Worm (Caenorhabditis elegans): Measurements from ENCODE around the gene str-138.

str-138 gene

DNA sequence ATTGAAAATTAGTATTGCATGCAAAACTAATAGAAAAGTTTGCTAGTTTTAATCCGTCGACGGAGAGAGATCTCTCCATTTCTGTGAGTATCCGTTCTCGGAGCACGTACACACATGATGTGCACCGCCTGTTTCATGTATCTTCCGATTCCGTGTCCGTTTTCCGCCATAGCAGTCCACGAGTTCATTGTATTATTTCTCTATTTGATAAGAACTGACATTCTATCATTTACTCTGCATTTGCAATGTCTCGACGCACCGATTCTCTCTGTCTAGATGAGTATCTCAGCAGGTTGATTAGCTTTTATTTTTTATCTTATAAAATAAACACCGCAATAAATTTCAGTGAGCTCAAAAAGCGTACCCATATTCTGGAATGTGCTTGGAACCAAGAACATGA lies 39.5 kb upstream of the str-138 start:
- TF ChIP-seq flt-1 (GFP tag; IDR thresholded peaks at IDR 0.05), result no peak

- TF ChIP-seq ama-1 (optimal IDR thresholded peaks at IDR 0.05), result no peak
- no peak for TF ChIP-seq pes-1 (GFP tag; IDR thresholded peaks at IDR 0.05)
These were observed 38.7 kb upstream of the str-138 start for ce11 chrV:8019783-8020182.

DNA sequence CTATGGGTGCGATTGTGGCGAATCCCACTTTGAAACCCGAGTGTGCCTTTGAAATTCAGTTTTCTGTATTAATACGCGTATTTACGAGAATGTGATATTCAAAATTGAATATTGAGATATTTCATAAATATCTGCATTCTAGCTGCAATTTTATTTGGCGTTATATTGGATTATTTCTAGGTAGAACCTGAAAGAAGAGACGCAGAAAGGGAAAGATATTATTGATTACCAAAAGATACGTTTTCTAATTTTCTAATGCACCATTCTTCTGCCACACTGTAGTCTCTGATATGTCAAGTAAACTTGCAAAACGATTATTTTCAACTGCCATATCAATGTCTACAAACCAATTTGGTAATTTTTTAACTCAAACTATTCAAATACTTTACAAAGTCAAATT lies 36.4 kb upstream of the str-138 start, which contains the start of gene ech-3:
TSS of gene ech-3 (plus strand) at position 178 of the 400 bp plus-strand sequence.
- TF ChIP-seq ceh-13 (GFP tag; optimal IDR thresholded peaks at IDR 0.05) (no peak), sea-1 (GFP tag; conservative IDR thresholded peaks at IDR 0.05) (no peak), pes-1 (GFP tag; IDR thresholded peaks at IDR 0.05) (no peak), ets-7 (tag; optimal IDR thresholded peaks at IDR 0.05) (no peak), tra-4 (tag; optimal IDR thresholded peaks at IDR 0.05) (no peak), hmg-4 (GFP tag; optimal IDR thresholded peaks at IDR 0.05) (no peak), tbx-11 (GFP tag; IDR thresholded peaks at IDR 0.05) (no peak), flt-1 (GFP tag; IDR thresholded peaks at IDR 0.05) (no peak), tbx-37 (GFP tag; conservative IDR thresholded peaks at IDR 0.05) (no peak)

ce11 chrV:8024752-8025151 lies 33.7 kb upstream of the str-138 start, which contains the start of gene F43H9.3:
F43H9.3 (minus strand) TSS chrV:8024940.
- TF ChIP-seq ets-7 (tag; optimal IDR thresholded peaks at IDR 0.05) (no peak), sea-1 (GFP tag; conservative IDR thresholded peaks at IDR 0.05) (no peak), ceh-13 (GFP tag; optimal IDR thresholded peaks at IDR 0.05) (no peak), scrt-1 (GFP tag; IDR thresholded peaks at IDR 0.05) (no peak), tbx-11 (GFP tag; IDR thresholded peaks at IDR 0.05) (no peak), pes-1 (GFP tag; IDR thresholded peaks at IDR 0.05) (no peak), B0310.2 (tag; optimal IDR thresholded peaks at IDR 0.05) (no peak), aly-1 (tag; optimal IDR thresholded peaks at IDR 0.05) (no peak), hmbx-1 (tag; optimal IDR thresholded peaks at IDR 0.05) (no peak), hmg-4 (GFP tag; optimal IDR thresholded peaks at IDR 0.05) (no peak), flt-1 (GFP tag; IDR thresholded peaks at IDR 0.05) (no peak)

ce11 chrV:8025259-8025658 lies 33.2 kb upstream of the str-138 start:
- TF ChIP-seq F13C5.2 (tag; optimal IDR thresholded peaks at IDR 0.05) (no peak), scrt-1 (GFP tag; IDR thresholded peaks at IDR 0.05) (no peak), tbx-11 (GFP tag; IDR thresholded peaks at IDR 0.05) (no peak), sea-1 (GFP tag; conservative IDR thresholded peaks at IDR 0.05) (no peak), ets-7 (tag; optimal IDR thresholded peaks at IDR 0.05) (no peak)

DNA sequence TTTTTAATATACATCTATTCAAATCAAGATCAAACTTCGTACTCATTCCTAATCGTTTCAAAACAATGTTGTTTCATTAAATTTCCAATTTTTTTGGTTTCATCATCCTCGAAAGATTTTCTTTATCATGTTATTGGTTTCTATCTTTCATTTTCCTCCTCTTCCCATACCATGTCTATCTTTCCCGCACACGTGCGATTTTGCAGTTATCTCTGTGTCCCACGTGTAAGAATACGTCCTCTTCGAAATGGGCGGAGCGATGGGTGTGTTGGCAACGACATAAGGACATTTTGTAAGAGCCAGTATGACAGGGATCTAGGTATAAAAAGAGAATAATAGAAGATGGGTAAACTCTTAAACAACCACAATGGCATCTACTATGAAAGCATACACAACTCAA lies 32.1 kb upstream of the str-138 start, which contains the start of gene F43H9.4:
TSS of gene F43H9.4 (plus strand) at position 366 of the 400 bp plus-strand sequence.
- TF ChIP-seq tra-4 (tag; optimal IDR thresholded peaks at IDR 0.05) (no peak), B0310.2 (tag; optimal IDR thresholded peaks at IDR 0.05) (no peak), hnd-1 (tag; optimal IDR thresholded peaks at IDR 0.05) (no peak), ceh-36 (tag; optimal IDR thresholded peaks at IDR 0.05) (no peak), sea-1 (GFP tag; conservative IDR thresholded peaks at IDR 0.05) (no peak)

- TF ChIP-seq flt-1 (GFP tag; IDR thresholded peaks at IDR 0.05), result no peak
- TF ChIP-seq F13C5.2 (tag; optimal IDR thresholded peaks at IDR 0.05), result no peak
- no peak for TF ChIP-seq tbx-11 (GFP tag; IDR thresholded peaks at IDR 0.05)
- no peak for TF ChIP-seq tra-4 (tag; optimal IDR thresholded peaks at IDR 0.05)
- no peak for TF ChIP-seq aly-1 (tag; optimal IDR thresholded peaks at IDR 0.05)
- no peak for TF ChIP-seq ceh-13 (GFP tag; optimal IDR thresholded peaks at IDR 0.05)
- no peak for TF ChIP-seq pes-1 (GFP tag; IDR thresholded peaks at IDR 0.05)
- TF ChIP-seq ets-7 (tag; optimal IDR thresholded peaks at IDR 0.05), result no peak
- TF ChIP-seq sea-1 (GFP tag; conservative IDR thresholded peaks at IDR 0.05), result no peak
- TF ChIP-seq B0310.2 (tag; optimal IDR thresholded peaks at IDR 0.05), result no peak
- TF ChIP-seq ama-1 (optimal IDR thresholded peaks at IDR 0.05), result no peak
- TF ChIP-seq hmg-4 (GFP tag; optimal IDR thresholded peaks at IDR 0.05), result no peak
- no peak for TF ChIP-seq scrt-1 (GFP tag; IDR thresholded peaks at IDR 0.05)
- no peak for TF ChIP-seq hmbx-1 (tag; optimal IDR thresholded peaks at IDR 0.05)
These were observed 30.9 kb upstream of the str-138 start for ce11 chrV:8027429-8028142.

DNA sequence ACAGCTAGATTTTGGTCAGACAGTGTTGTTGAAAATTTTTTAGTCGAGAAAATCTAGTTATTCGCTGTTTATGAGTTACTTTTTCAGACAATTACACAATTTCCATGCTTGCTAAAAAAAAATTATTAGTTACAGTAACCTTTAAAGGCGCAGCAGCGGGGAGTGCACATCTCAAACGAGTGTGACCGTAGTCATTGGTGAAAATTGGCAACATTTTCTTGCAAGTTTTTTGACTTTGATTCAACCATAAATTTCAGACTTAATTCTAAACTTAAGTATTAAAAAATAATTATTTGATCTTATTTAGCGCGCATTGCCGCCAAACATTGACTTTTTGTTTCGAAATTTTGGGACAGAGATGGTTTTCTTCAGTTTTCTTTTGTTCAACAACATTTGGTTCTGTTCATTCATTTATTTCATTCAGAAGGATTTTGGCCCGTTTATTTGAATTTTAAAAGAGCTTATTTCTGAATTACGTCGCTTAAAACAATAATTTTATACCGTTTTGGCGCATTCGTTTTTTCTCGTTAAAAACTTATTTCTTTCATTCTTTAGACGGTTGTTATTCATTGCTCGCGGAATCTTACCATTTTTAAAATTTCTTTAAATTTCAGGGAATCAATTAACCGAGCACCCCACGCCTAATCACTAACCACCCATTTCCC lies 29.5 kb upstream of the str-138 start, which contains the start of gene oma-2:
TSS of gene oma-2 (plus strand) at position 615 of the 665 bp plus-strand sequence.
- no peak for TF ChIP-seq ets-7 (tag; optimal IDR thresholded peaks at IDR 0.05)
- no peak for TF ChIP-seq ama-1 (optimal IDR thresholded peaks at IDR 0.05)
- TF ChIP-seq hnd-1 (tag; optimal IDR thresholded peaks at IDR 0.05), result no peak
- no peak for TF ChIP-seq aly-1 (tag; optimal IDR thresholded peaks at IDR 0.05)
- no peak for TF ChIP-seq F13C5.2 (tag; optimal IDR thresholded peaks at IDR 0.05)
- TF ChIP-seq B0310.2 (tag; optimal IDR thresholded peaks at IDR 0.05), result no peak
- TF ChIP-seq pes-1 (GFP tag; IDR thresholded peaks at IDR 0.05), result no peak
- TF ChIP-seq ceh-13 (GFP tag; optimal IDR thresholded peaks at IDR 0.05), result no peak
- no peak for TF ChIP-seq tbx-37 (GFP tag; conservative IDR thresholded peaks at IDR 0.05)
- no peak for TF ChIP-seq scrt-1 (GFP tag; IDR thresholded peaks at IDR 0.05)
- no peak for TF ChIP-seq sea-1 (GFP tag; conservative IDR thresholded peaks at IDR 0.05)
